Fruit fly (Drosophila melanogaster) whole organism, embryonic: ENCODE data around the gene PhKgamma.

Source experiments
- Asciz ChIP-seq: fragments of 200-800 bp; sonication (Bioruptor generic); optimal IDR thresholded peaks from 2 replicates; lab custom pipeline; 2017; ENCODE audit warnings: missing biosample characterization, mild to moderate bottlenecking, missing genetic modification characterization, missing genetic modification reagents
- B-H2 ChIP-seq: fragments of 200-800 bp; sonication (Bioruptor generic); optimal IDR thresholded peaks from 2 replicates; lab custom pipeline; 2018; ENCODE audit warnings: missing biosample characterization, mild to moderate bottlenecking, missing genetic modification characterization
- BtbVII ChIP-seq: fragments of 200-800 bp; sonication (Bioruptor generic); optimal IDR thresholded peaks from 3 replicates; lab custom pipeline; 2017; ENCODE audit warnings: missing biosample characterization, mild to moderate bottlenecking, missing genetic modification characterization
- CG10462 ChIP-seq: fragments of 200-800 bp; sonication (Bioruptor generic); optimal IDR thresholded peaks from 2 replicates; lab custom pipeline; 2016; ENCODE audit warnings: missing biosample characterization, missing genetic modification characterization
- CG10979 ChIP-seq: fragments of 200-800 bp; sonication (Bioruptor generic); optimal IDR thresholded peaks from 2 replicates; lab custom pipeline; 2018; ENCODE audit warnings: missing biosample characterization, mild to moderate bottlenecking, missing genetic modification characterization, moderate library complexity
- CG13296 ChIP-seq: fragments of 200-800 bp; sonication (Bioruptor generic); optimal IDR thresholded peaks from 3 replicates; lab custom pipeline; 2018; ENCODE audit warnings: missing biosample characterization, mild to moderate bottlenecking, missing genetic modification characterization
- CG14050 ChIP-seq: fragments of 200-800 bp; sonication (Bioruptor generic); IDR thresholded peaks from 3 replicates; pipeline ENCODE4 v1.3.6; 2022; ENCODE audit warnings: missing biosample characterization, missing genetic modification characterization
- CG14710 ChIP-seq: fragments of 200-800 bp; sonication (Bioruptor generic); optimal IDR thresholded peaks from 3 replicates; lab custom pipeline; 2019; ENCODE audit warnings: missing biosample characterization, mild to moderate bottlenecking, missing genetic modification characterization, moderate library complexity
- CG15011 ChIP-seq: fragments of 200-800 bp; sonication (Bioruptor generic); optimal IDR thresholded peaks from 3 replicates; lab custom pipeline; 2018; ENCODE audit warnings: missing biosample characterization, mild to moderate bottlenecking, missing genetic modification characterization
- CG15073 ChIP-seq: fragments of 200-800 bp; sonication (Bioruptor generic); optimal IDR thresholded peaks from 2 replicates; lab custom pipeline; 2016; ENCODE audit warnings: missing biosample characterization, missing genetic modification characterization
- CG17328 ChIP-seq: fragments of 200-800 bp; sonication (Bioruptor generic); IDR thresholded peaks from 2 replicates; pipeline ENCODE4 v1.3.6; 2022; ENCODE audit warnings: missing biosample characterization, missing genetic modification characterization
- CG2712 ChIP-seq: fragments of 200-800 bp; optimal IDR thresholded peaks from 3 replicates; lab custom pipeline; 2019; ENCODE audit warnings: missing biosample characterization, mild to moderate bottlenecking, missing genetic modification characterization, moderate library complexity
- CG30431 ChIP-seq: fragments of 200-800 bp; sonication (Bioruptor generic); optimal IDR thresholded peaks from 2 replicates; lab custom pipeline; 2017; ENCODE audit warnings: missing biosample characterization, missing genetic modification characterization
- CG7357 ChIP-seq: fragments of 200-800 bp; sonication (Bioruptor generic); IDR thresholded peaks from 3 replicates; pipeline ENCODE4 v1.3.6; 2022; ENCODE audit warnings: missing biosample characterization, missing genetic modification characterization
- CG8089 ChIP-seq: fragments of 200-800 bp; sonication (Bioruptor generic); optimal IDR thresholded peaks from 3 replicates; lab custom pipeline; 2016; ENCODE audit warnings: missing biosample characterization, missing genetic modification characterization
- CG8478 ChIP-seq: fragments of >200 bp; optimal IDR thresholded peaks from 2 replicates; lab custom pipeline; 2018
- CTCF ChIP-seq: fragments of 200-800 bp; sonication (Bioruptor generic); optimal IDR thresholded peaks from 2 replicates; lab custom pipeline; 2017; ENCODE audit warnings: missing biosample characterization, mild to moderate bottlenecking, missing genetic modification characterization, moderate library complexity
- CkIIα-i1 ChIP-seq: fragments of 200-800 bp; sonication (Bioruptor generic); IDR thresholded peaks from 2 replicates; pipeline ENCODE4 v1.3.6; 2022; ENCODE audit warnings: missing biosample characterization, missing genetic modification characterization
- Doc3 ChIP-seq: fragments of 200-800 bp; sonication (Bioruptor generic); IDR thresholded peaks from 3 replicates; pipeline ENCODE4 v1.3.6; 2022; ENCODE audit warnings: missing biosample characterization, missing genetic modification characterization; ENCODE audit not compliant: partially characterized antibody
- H2.0 ChIP-seq: fragments of 200-800 bp; sonication (Bioruptor generic); IDR thresholded peaks from 2 replicates; pipeline ENCODE4 v1.3.6; 2022; ENCODE audit warnings: missing biosample characterization, missing genetic modification characterization
- HLH3B ChIP-seq: fragments of 200-800 bp; sonication (Bioruptor generic); IDR thresholded peaks from 2 replicates; pipeline ENCODE4 v1.3.6; 2022; ENCODE audit warnings: missing biosample characterization, missing genetic modification characterization
- HmgD ChIP-seq: fragments of 200-800 bp; sonication (Bioruptor generic); optimal IDR thresholded peaks from 3 replicates; lab custom pipeline; 2016; ENCODE audit warnings: missing biosample characterization, missing genetic modification characterization
- Hr78 ChIP-seq, 2 experiments: fragments of 200-800 bp in 1 of 2; fragments of >200 bp in 1 of 2; sonication (Bioruptor generic) in 1 of 2; optimal IDR thresholded peaks; 2 replicates each; lab custom pipeline; 2017 to 2019; ENCODE audit warnings: missing biosample characterization in 2 of 2, missing genetic modification characterization in 2 of 2, mild to moderate bottlenecking in 1 of 2, moderate library complexity in 1 of 2
- NFAT ChIP-seq: fragments of 200-800 bp; sonication (Bioruptor generic); IDR thresholded peaks from 2 replicates; pipeline ENCODE4 v1.3.6; 2022; ENCODE audit warnings: missing biosample characterization, missing genetic modification characterization
- Nf-YB ChIP-seq: fragments of 200-800 bp; sonication (Bioruptor generic); optimal IDR thresholded peaks from 3 replicates; lab custom pipeline; 2019; ENCODE audit warnings: missing biosample characterization, mild to moderate bottlenecking, missing genetic modification characterization, moderate library complexity
- Poxn ChIP-seq: fragments of 200-800 bp; sonication (Bioruptor generic); IDR thresholded peaks from 2 replicates; pipeline ENCODE4 v1.3.6; 2022; ENCODE audit warnings: missing biosample characterization, missing genetic modification characterization
- Sox102F ChIP-seq: fragments of 200-800 bp; sonication (Bioruptor generic); optimal IDR thresholded peaks from 2 replicates; lab custom pipeline; 2018; ENCODE audit warnings: missing biosample characterization, mild to moderate bottlenecking, missing genetic modification characterization, moderate library complexity
- Stat92E ChIP-seq, 3 experiments: fragments of >200 bp in 2 of 3; fragments of 200-800 bp in 1 of 3; sonication (Bioruptor generic) in 1 of 3; optimal IDR thresholded peaks; 2 replicates each; lab custom pipeline; 2017 to 2019; ENCODE audit warnings: missing biosample characterization in 3 of 3, missing genetic modification characterization in 3 of 3, mild to moderate bottlenecking in 1 of 3, moderate library complexity in 1 of 3
- cas ChIP-seq: fragments of 200-800 bp; sonication (Bioruptor generic); IDR thresholded peaks from 2 replicates; pipeline ENCODE4 v1.3.6; 2022; ENCODE audit warnings: missing biosample characterization, missing genetic modification characterization
- cg ChIP-seq: fragments of 200-800 bp; sonication (Bioruptor generic); optimal IDR thresholded peaks from 3 replicates; lab custom pipeline; 2019; ENCODE audit warnings: missing biosample characterization, mild to moderate bottlenecking, missing genetic modification characterization, moderate library complexity
- da ChIP-seq: fragments of 200-800 bp; sonication (Bioruptor generic); optimal IDR thresholded peaks from 2 replicates; lab custom pipeline; 2016; ENCODE audit warnings: missing biosample characterization, missing genetic modification characterization
- dpn ChIP-seq, 2 experiments: fragments of 200-800 bp; sonication (Bioruptor generic); optimal IDR thresholded peaks; 3 replicates each; lab custom pipeline; 2016; ENCODE audit warnings: missing biosample characterization in 2 of 2, missing genetic modification characterization in 2 of 2
- fd102C ChIP-seq: fragments of 200-800 bp; sonication (Bioruptor generic); optimal IDR thresholded peaks from 2 replicates; lab custom pipeline; 2018; ENCODE audit warnings: missing biosample characterization, mild to moderate bottlenecking, missing genetic modification characterization, moderate library complexity
- fd64A ChIP-seq: fragments of 200-800 bp; sonication (Bioruptor generic); optimal IDR thresholded peaks from 3 replicates; lab custom pipeline; 2018; ENCODE audit warnings: missing biosample characterization, mild to moderate bottlenecking, missing genetic modification characterization
- ftz-f1 ChIP-seq: fragments of 200-800 bp; sonication (Bioruptor generic); optimal IDR thresholded peaks from 2 replicates; lab custom pipeline; 2016; ENCODE audit warnings: missing biosample characterization, missing genetic modification characterization
- gfzf ChIP-seq: fragments of 200-800 bp; sonication (Bioruptor generic); optimal IDR thresholded peaks from 2 replicates; lab custom pipeline; 2016; ENCODE audit warnings: missing biosample characterization, mild to moderate bottlenecking, missing genetic modification characterization, moderate library complexity
- her ChIP-seq: fragments of 200-800 bp; sonication (Bioruptor generic); optimal IDR thresholded peaks from 2 replicates; lab custom pipeline; 2016; ENCODE audit warnings: missing biosample characterization, missing genetic modification characterization
- hth ChIP-seq: fragments of >200 bp; optimal IDR thresholded peaks from 2 replicates; lab custom pipeline; 2017; ENCODE audit warnings: inconsistent platforms
- kay ChIP-seq: fragments of 200-800 bp; sonication (Bioruptor generic); optimal IDR thresholded peaks from 2 replicates; lab custom pipeline; 2016; ENCODE audit warnings: missing biosample characterization, missing genetic modification characterization
- kni ChIP-seq: fragments of 200-800 bp; sonication (Bioruptor generic); optimal IDR thresholded peaks from 3 replicates; lab custom pipeline; 2017; ENCODE audit warnings: mild to moderate bottlenecking, missing biosample characterization, missing genetic modification reagents, missing genetic modification characterization
- salm ChIP-seq: fragments of 200-800 bp; sonication (Bioruptor generic); optimal IDR thresholded peaks from 2 replicates; lab custom pipeline; 2018; ENCODE audit warnings: missing biosample characterization, mild to moderate bottlenecking, missing genetic modification characterization
- ssp ChIP-seq: fragments of 200-800 bp; sonication (Bioruptor generic); IDR thresholded peaks from 2 replicates; pipeline ENCODE4 v1.3.6; 2022; ENCODE audit warnings: missing biosample characterization, missing genetic modification characterization
- stwl ChIP-seq: fragments of 200-800 bp; sonication (Bioruptor generic); optimal IDR thresholded peaks from 3 replicates; lab custom pipeline; 2018; ENCODE audit warnings: missing biosample characterization, mild to moderate bottlenecking, missing genetic modification characterization, moderate library complexity
- tx ChIP-seq: fragments of 200-800 bp; sonication (Bioruptor generic); optimal IDR thresholded peaks from 2 replicates; lab custom pipeline; 2016; ENCODE audit warnings: missing biosample characterization, missing genetic modification characterization
- zen ChIP-seq: fragments of 200-800 bp; sonication (Bioruptor generic); optimal IDR thresholded peaks from 3 replicates; lab custom pipeline; 2018; ENCODE audit warnings: missing biosample characterization, mild to moderate bottlenecking, missing genetic modification characterization, moderate library complexity

The PhKgamma gene

DNA sequence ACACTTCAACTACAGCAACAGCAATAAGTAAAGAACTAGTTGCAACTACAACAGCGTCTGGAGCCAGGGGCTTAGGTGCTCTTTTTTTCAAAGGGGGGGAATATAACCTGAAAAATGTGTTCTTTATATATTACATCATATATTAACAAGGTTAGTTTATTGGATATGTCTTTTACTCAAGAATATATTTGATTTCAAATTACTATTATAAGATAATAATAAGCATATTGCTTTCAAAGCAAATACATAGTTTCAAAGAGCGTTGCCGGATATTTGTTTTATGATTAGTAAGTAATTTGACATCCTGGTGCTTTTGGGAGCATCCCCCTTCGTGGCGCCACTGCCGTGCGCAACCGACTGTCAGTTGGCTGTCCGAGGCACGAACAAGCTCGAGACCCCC is 35.9 kb upstream of the PhKgamma start (continued):
- TF ChIP-seq CkIIα-i1 (GFP tag; lab: Robert Waterston, UW) = no peak
- peak; percentile 72 for TF ChIP-seq CG10979 (tag; lab: Kevin White, UChicago)
- TF ChIP-seq NFAT (GFP tag; lab: Robert Waterston, UW) = no peak
- no peak for TF ChIP-seq Poxn
- TF ChIP-seq hth (lab: Kevin White, UChicago) = no peak
- TF ChIP-seq B-H2 (GFP tag; lab: Kevin White, UChicago) = no peak
- TF ChIP-seq zen (tag; lab: Kevin White, UChicago) = no peak
- TF ChIP-seq CG30431 = no peak
- TF ChIP-seq da (GFP tag; lab: Kevin White, UChicago) = no peak
- TF ChIP-seq kni (GFP tag; lab: Kevin White, UChicago) = peak; percentile 19
- no peak for TF ChIP-seq salm (tag; lab: Kevin White, UChicago)
- TF ChIP-seq Doc3 (GFP tag; lab: Robert Waterston, UW) = no peak
- peak; percentile 40 for TF ChIP-seq CG14710 (tag; lab: Kevin White, UChicago)
- peak; percentile 75 for TF ChIP-seq Sox102F
- no peak for TF ChIP-seq H2.0
- no peak for TF ChIP-seq fd64A (GFP tag; lab: Kevin White, UChicago)
- no peak for TF ChIP-seq CG17328 (GFP tag; lab: Robert Waterston, UW)
- TF ChIP-seq CG15073 (GFP tag; lab: Kevin White, UChicago) = no peak
- no peak for TF ChIP-seq CG8089
- no peak for TF ChIP-seq ftz-f1 (GFP tag; lab: Kevin White, UChicago)
- TF ChIP-seq Nf-YB (GFP tag; lab: Kevin White, UChicago) = no peak
- TF ChIP-seq CTCF = peak; percentile 11
- TF ChIP-seq cg (GFP tag; lab: Kevin White, UChicago) = no peak
- TF ChIP-seq CG14050 (GFP tag; lab: Robert Waterston, UW) = 0 out of 3 replicates have a peak, but pooled peaks have one; percentile 11
- TF ChIP-seq CG15011 (GFP tag; lab: Kevin White, UChicago) = no peak
- peak in 1 of 2 experiments; percentile 22 for TF ChIP-seq dpn (GFP tag; optimal IDR thresholded peaks at IDR 0.05; lab: Kevin White, UChicago)
- no peak for TF ChIP-seq CG8478
- peak in 1 of 2 experiments; percentile 42 for TF ChIP-seq Hr78 (GFP tag; optimal IDR thresholded peaks at IDR 0.05; lab: Kevin White, UChicago)
- no peak for TF ChIP-seq Stat92E (GFP tag; optimal IDR thresholded peaks at IDR 0.05; lab: Kevin White, UChicago)
- TF ChIP-seq Asciz (GFP tag; lab: Kevin White, UChicago) = peak; percentile 55
- peak; percentile 37; the same call in 1 of the 2 replicates for TF ChIP-seq ssp
- no peak for TF ChIP-seq kay
- peak; percentile 35 for TF ChIP-seq CG13296 (GFP tag; lab: Kevin White, UChicago)
- TF ChIP-seq fd102C (GFP tag; lab: Kevin White, UChicago) = no peak
- no peak for TF ChIP-seq cas
- TF ChIP-seq CG10462 (GFP tag; lab: Kevin White, UChicago) = no peak
- TF ChIP-seq CG7357 (GFP tag; lab: Robert Waterston, UW) = peak; percentile 45; the same call in 1 of the 3 replicates
- peak; percentile 60 for TF ChIP-seq CG2712
- TF ChIP-seq HmgD (GFP tag; lab: Kevin White, UChicago) = no peak
- no peak for TF ChIP-seq HLH3B (GFP tag; lab: Robert Waterston, UW)
- TF ChIP-seq, all 482 proteins: peak for 144

- no peak for TF ChIP-seq CTCF
- no peak for TF ChIP-seq BtbVII (GFP tag; lab: Kevin White, UChicago)
- TF ChIP-seq gfzf = peak; percentile 17
- peak; percentile 92 for TF ChIP-seq stwl (tag; lab: Kevin White, UChicago)
- no peak for TF ChIP-seq tx (GFP tag; lab: Kevin White, UChicago)
- no peak for TF ChIP-seq her (GFP tag; lab: Kevin White, UChicago)
Observed at dm6 chrX:11659634-11660033, 35.3 kb upstream of the PhKgamma start.
